Fruit fly (Drosophila melanogaster) whole organism, embryonic: ENCODE results near the gene vari.

ENCODE experiments used
- CG10543 ChIP-seq: fragments of 200-800 bp; sonication (Bioruptor generic); optimal IDR thresholded peaks from 3 replicates; lab custom pipeline; 2017; ENCODE audit warnings: missing biosample characterization, mild to moderate bottlenecking, missing genetic modification characterization, moderate library complexity
- CG1832 ChIP-seq: fragments of 200-800 bp; sonication (Bioruptor generic); optimal IDR thresholded peaks from 2 replicates; lab custom pipeline; 2017; ENCODE audit warnings: missing biosample characterization, mild to moderate bottlenecking, missing genetic modification characterization, inconsistent platforms
- CG18619 ChIP-seq: fragments of 200-800 bp; sonication (Bioruptor generic); optimal IDR thresholded peaks from 3 replicates; lab custom pipeline; 2017; ENCODE audit warnings: missing biosample characterization, mild to moderate bottlenecking, missing genetic modification characterization
- CG6272 ChIP-seq: fragments of 200-800 bp; sonication (Bioruptor generic); IDR thresholded peaks from 2 replicates; pipeline ENCODE4 v1.3.6; 2022; ENCODE audit warnings: missing biosample characterization, missing genetic modification characterization
- Doc3 ChIP-seq: fragments of 200-800 bp; sonication (Bioruptor generic); IDR thresholded peaks from 3 replicates; pipeline ENCODE4 v1.3.6; 2022; ENCODE audit warnings: missing biosample characterization, missing genetic modification characterization; ENCODE audit not compliant: partially characterized antibody
- HLHmδ ChIP-seq: fragments of 200-800 bp; sonication (Bioruptor generic); optimal IDR thresholded peaks from 2 replicates; lab custom pipeline; 2018; ENCODE audit warnings: missing biosample characterization, mild to moderate bottlenecking, missing genetic modification characterization, moderate library complexity
- Lpt ChIP-seq: fragments of >200 bp; optimal IDR thresholded peaks from 2 replicates; lab custom pipeline; 2018; ENCODE audit warnings: missing biosample characterization, missing genetic modification characterization
- Spps ChIP-seq: fragments of 200-800 bp; sonication (Bioruptor generic); optimal IDR thresholded peaks from 2 replicates; lab custom pipeline; 2018; ENCODE audit warnings: missing biosample characterization, mild to moderate bottlenecking, missing genetic modification characterization
- bcd ChIP-seq: fragments of 200-800 bp; sonication (Bioruptor generic); optimal IDR thresholded peaks from 2 replicates; lab custom pipeline; 2017; ENCODE audit warnings: missing biosample characterization, mild to moderate bottlenecking, missing genetic modification characterization
- bigmax ChIP-seq: fragments of 200-800 bp; sonication (Bioruptor generic); optimal IDR thresholded peaks from 2 replicates; lab custom pipeline; 2018; ENCODE audit warnings: missing biosample characterization, mild to moderate bottlenecking, missing genetic modification characterization
- caup ChIP-seq: fragments of 200-800 bp; sonication (Bioruptor generic); optimal IDR thresholded peaks from 3 replicates; lab custom pipeline; 2017; ENCODE audit warnings: missing biosample characterization, mild to moderate bottlenecking, missing genetic modification characterization, moderate library complexity; ENCODE audit not compliant: severe bottlenecking
- dimm ChIP-seq: fragments of 200-800 bp; sonication (Bioruptor generic); IDR thresholded peaks from 2 replicates; pipeline ENCODE4 v1.3.6; 2022; ENCODE audit warnings: missing biosample characterization, missing genetic modification characterization
- gsb-n ChIP-seq: fragments of 200-800 bp; sonication (Bioruptor generic); optimal IDR thresholded peaks from 3 replicates; lab custom pipeline; 2018; ENCODE audit warnings: missing biosample characterization, mild to moderate bottlenecking, missing genetic modification characterization
- tna ChIP-seq: fragments of 200-800 bp; sonication (Bioruptor generic); IDR thresholded peaks from 2 replicates; pipeline ENCODE4 v1.3.6; 2022; ENCODE audit warnings: missing biosample characterization, missing genetic modification characterization; ENCODE audit not compliant: partially characterized antibody

DNA sequence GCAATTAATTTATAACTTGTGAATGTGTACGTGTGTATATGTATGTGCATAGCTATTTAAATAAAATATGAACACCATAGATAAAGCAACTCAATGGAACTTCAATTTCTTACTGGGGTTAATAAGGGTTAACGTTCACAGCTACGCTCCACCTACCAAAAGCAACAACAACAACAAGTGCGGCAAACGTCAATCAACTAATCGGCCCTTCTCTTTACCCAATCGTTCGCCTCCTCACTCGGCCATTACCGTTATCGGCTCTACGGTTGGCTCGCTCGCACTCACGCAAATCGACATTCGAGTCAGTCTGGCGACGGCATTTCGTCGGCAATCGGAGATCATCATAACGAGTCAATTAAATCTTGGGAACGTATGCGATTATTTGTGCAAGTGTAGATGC, 13.8 kb downstream of the vari start:
- no peak for TF ChIP-seq bigmax
- no peak for TF ChIP-seq dimm (GFP tag; lab: Robert Waterston, UW)
- no peak for TF ChIP-seq Lpt (GFP tag; lab: Kevin White, UChicago)
- no peak for TF ChIP-seq gsb-n (tag; lab: Kevin White, UChicago)
- no peak for TF ChIP-seq Spps (tag; lab: Kevin White, UChicago)
- no peak for TF ChIP-seq Doc3 (GFP tag; lab: Robert Waterston, UW)
- TF ChIP-seq HLHmδ (GFP tag; lab: Kevin White, UChicago), result peak; percentile 44
- TF ChIP-seq tna (GFP tag; lab: Robert Waterston, UW), result no peak
- no peak for TF ChIP-seq CG6272 (GFP tag; lab: Robert Waterston, UW)
- TF ChIP-seq bcd (GFP tag; lab: Kevin White, UChicago), result no peak
- peak; percentile 81 for TF ChIP-seq CG1832 (GFP tag; lab: Kevin White, UChicago)
- no peak for TF ChIP-seq CG10543
- TF ChIP-seq CG18619 (GFP tag; lab: Kevin White, UChicago), result no peak
- no peak for TF ChIP-seq caup (GFP tag; lab: Kevin White, UChicago)
